Worm (Caenorhabditis elegans): Measurements from ENCODE around the gene Y50D4C.12.

DNA sequence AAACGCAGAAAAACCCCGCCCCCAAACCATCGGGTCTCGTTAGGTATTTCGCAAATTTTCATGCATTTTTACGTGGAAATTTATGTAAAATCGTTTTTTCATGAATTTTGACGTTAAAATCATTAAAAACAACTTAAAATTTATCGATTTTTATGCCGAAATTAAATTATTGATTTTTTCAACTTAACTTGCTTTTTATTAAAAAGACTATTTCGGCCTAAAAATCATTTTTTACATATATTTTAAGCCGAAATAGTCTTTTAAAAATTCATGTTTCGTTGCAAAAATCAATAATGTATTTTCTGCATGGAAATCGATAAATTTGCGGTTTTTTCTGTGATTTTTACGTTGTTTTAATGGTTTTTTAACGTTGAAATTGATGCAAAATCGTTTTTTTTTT, 13.3 kb downstream of the Y50D4C.12 start:
- TF ChIP-seq let-526 (GFP tag; IDR thresholded peaks at IDR 0.05) (no peak), Y67H2A.10 (GFP tag; conservative IDR thresholded peaks at IDR 0.05) (no peak), mcd-1 (GFP tag; IDR thresholded peaks at IDR 0.05) (no peak), mel-28 (tag; optimal IDR thresholded peaks at IDR 0.05; ENCODE audit: borderline replicate concordance) (no peak), atf-7 (tag; optimal IDR thresholded peaks at IDR 0.05) (no peak), unc-62 (GFP tag; optimal IDR thresholded peaks at IDR 0.05) (no peak), dpl-1 (GFP tag; optimal IDR thresholded peaks at IDR 0.05) (no peak), tbp1 (GFP tag; optimal IDR thresholded peaks at IDR 0.05) (no peak), F37B4.10 (GFP tag; IDR thresholded peaks at IDR 0.05) (no peak), ztf-25 (GFP tag; IDR thresholded peaks at IDR 0.05) (no peak), ztf-18 (tag; optimal IDR thresholded peaks at IDR 0.05) (no peak), hmg-1.2 (GFP tag; IDR thresholded peaks at IDR 0.05) (no peak), Y53F4B.3 (GFP tag; IDR thresholded peaks at IDR 0.05) (no peak), nhr-120 (GFP tag; IDR thresholded peaks at IDR 0.05) (no peak)
